Fruit fly (Drosophila melanogaster): ENCODE results near the gene Osi10a.

- TF ChIP-seq CG15710 (tag; optimal IDR thresholded peaks at IDR 0.05) (no peak), Pif1A (GFP tag; optimal IDR thresholded peaks at IDR 0.05) (no peak), EcR (GFP tag; optimal IDR thresholded peaks at IDR 0.05) (no peak), Pif1B (GFP tag; optimal IDR thresholded peaks at IDR 0.05) (no peak)
Observed at dm6 chr3R:6222119-6222518, 41.6 kb upstream of the Osi10a start.

Data from whole organism, pupa.